Worm (Caenorhabditis elegans): ENCODE results near the gene hst-6.

DNA sequence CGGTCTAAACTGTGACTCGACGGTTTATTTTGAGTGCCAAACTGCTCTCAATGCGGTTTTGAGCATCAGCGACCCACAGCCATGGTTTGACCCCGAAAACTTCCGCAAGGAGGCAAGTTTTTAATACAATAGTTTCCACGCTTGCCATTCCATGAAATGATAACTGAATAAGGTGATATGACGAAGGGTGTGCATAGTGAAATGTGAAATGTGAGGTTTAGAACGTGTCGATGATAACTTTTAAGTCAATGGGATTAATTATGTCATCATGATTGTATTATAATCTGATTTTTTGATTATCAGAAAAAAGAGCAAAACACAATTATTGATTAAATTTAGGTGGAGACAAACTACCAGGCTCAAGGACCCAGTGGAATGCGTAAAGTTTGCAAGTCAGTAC is 20.0 kb upstream of the hst-6 start:
- TF ChIP-seq ama-1 (optimal IDR thresholded peaks at IDR 0.05) (no peak), tbx-2 (tag; optimal IDR thresholded peaks at IDR 0.05) (no peak), hpl-2 (GFP tag; optimal IDR thresholded peaks at IDR 0.05) (no peak), dsc-1 (tag; optimal IDR thresholded peaks at IDR 0.05) (no peak), egl-27 (tag; optimal IDR thresholded peaks at IDR 0.05) (no peak), C34B4.2 (tag; optimal IDR thresholded peaks at IDR 0.05) (no peak), ztf-4 (tag; optimal IDR thresholded peaks at IDR 0.05) (no peak), nhr-85 (tag) (no peak), dpl-1 (GFP tag; optimal IDR thresholded peaks at IDR 0.05) (no peak), jun-1 (tag; optimal IDR thresholded peaks at IDR 0.05) (no peak), alr-1 (tag; optimal IDR thresholded peaks at IDR 0.05; ENCODE audit: borderline replicate concordance) (no peak), nhr-12 (tag; optimal IDR thresholded peaks at IDR 0.05) (no peak), unc-62 (GFP tag; optimal IDR thresholded peaks at IDR 0.05) (no peak)

All from whole organism, L1 larva.